Worm (Caenorhabditis elegans) whole organism, L1 larva: Measurements from ENCODE around the gene ndab-1.

Experiments
- C04F5.9 ChIP-seq: sonication (generic microtip); optimal IDR thresholded peaks from 2 replicates; lab custom pipeline; 2016; ENCODE audit warnings: missing genetic modification characterization, missing compliant biosample characterization
- ama-1 ChIP-seq: fragments of 150-350 bp; optimal IDR thresholded peaks from 2 replicates; lab custom pipeline; 2014
- ceh-8 ChIP-seq: fragments of 200-800 bp; sonication (Bioruptor generic); optimal IDR thresholded peaks from 2 replicates; lab custom pipeline; 2018; ENCODE audit warnings: mild to moderate bottlenecking, missing genetic modification characterization, moderate library complexity, missing compliant biosample characterization
- ceh-82 ChIP-seq, 3 experiments: fragments of 150-350 bp in 1 of 3; sonication (generic microtip) in 2 of 3; optimal IDR thresholded peaks; 2 replicates each; lab custom pipeline; 2014 to 2017; ENCODE audit warnings: missing biosample characterization in 3 of 3, missing genetic modification characterization in 3 of 3
- dpl-1 ChIP-seq, 3 experiments: fragments of 150-350 bp in 2 of 3; sonication (generic microtip) in 1 of 3; optimal IDR thresholded peaks; 2 replicates each; lab custom pipeline; 2014 to 2017; ENCODE audit warnings: missing biosample characterization in 3 of 3, missing genetic modification characterization in 3 of 3, missing genetic modification reagents in 3 of 3
- dsc-1 ChIP-seq: sonication (generic microtip); optimal IDR thresholded peaks from 2 replicates; lab custom pipeline; 2016; ENCODE audit warnings: mild to moderate bottlenecking, missing genetic modification characterization, missing compliant biosample characterization
- efl-1 ChIP-seq, 4 experiments: fragments of 150-350 bp; optimal IDR thresholded peaks in 3 of 4; peaks in 1 of 4; 1 replicate in 1 of 4; 2 replicates in 3 of 4; lab custom pipeline; 2014; ENCODE audit warnings: missing biosample characterization in 2 of 4, missing genetic modification characterization in 2 of 4, missing genetic modification reagents in 2 of 4
- egl-13 ChIP-seq: sonication (generic microtip); optimal IDR thresholded peaks from 2 replicates; lab custom pipeline; 2016; ENCODE audit warnings: missing genotype, missing genetic modification reagents, missing genetic modification characterization, missing compliant biosample characterization
- egl-27 ChIP-seq, 2 experiments: fragments of 150-350 bp in 1 of 2; sonication (generic microtip); optimal IDR thresholded peaks; 3 replicates each; lab custom pipeline; 2017 to 2018; ENCODE audit warnings: missing biosample characterization in 2 of 2, missing genetic modification characterization in 2 of 2, missing genetic modification reagents in 2 of 2
- fkh-10 ChIP-seq: sonication (generic microtip); optimal IDR thresholded peaks from 2 replicates; lab custom pipeline; 2017; ENCODE audit warnings: missing biosample characterization, missing genetic modification reagents, missing genetic modification characterization
- irx-1 ChIP-seq: sonication (generic microtip); optimal IDR thresholded peaks from 2 replicates; lab custom pipeline; 2016; ENCODE audit warnings: missing genetic modification characterization, missing compliant biosample characterization
- lin-14 ChIP-seq: fragments of 200-800 bp; sonication (Bioruptor generic); optimal IDR thresholded peaks from 2 replicates; lab custom pipeline; 2018; ENCODE audit warnings: mild to moderate bottlenecking, missing genetic modification characterization, moderate library complexity, missing compliant biosample characterization
- lin-15B ChIP-seq: fragments of 150-350 bp; sonication (generic microtip); optimal IDR thresholded peaks from 3 replicates; lab custom pipeline; 2014; ENCODE audit warnings: missing biosample characterization, missing genetic modification characterization
- lin-39 ChIP-seq: fragments of 150-350 bp; optimal IDR thresholded peaks from 2 replicates; lab custom pipeline; 2014; ENCODE audit warnings: missing biosample characterization, missing genetic modification reagents, missing genetic modification characterization
- lsy-2 ChIP-seq, 2 experiments: fragments of 150-350 bp; optimal IDR thresholded peaks; 2 replicates each; lab custom pipeline; 2014; ENCODE audit warnings: missing biosample characterization in 2 of 2, missing genetic modification characterization in 2 of 2
- mdl-1 ChIP-seq, 2 experiments: fragments of 150-350 bp; optimal IDR thresholded peaks; 2 replicates each; lab custom pipeline; 2014 to 2017; ENCODE audit warnings: missing biosample characterization in 2 of 2, missing genetic modification characterization in 2 of 2, inconsistent platforms in 1 of 2
- mef-2 ChIP-seq: fragments of 150-350 bp; optimal IDR thresholded peaks from 2 replicates; lab custom pipeline; 2014; ENCODE audit warnings: missing biosample characterization, missing genetic modification characterization
- nhr-12 ChIP-seq: sonication (generic microtip); optimal IDR thresholded peaks from 2 replicates; lab custom pipeline; 2017; ENCODE audit warnings: missing biosample characterization, missing genetic modification characterization
- nhr-19 ChIP-seq: fragments of 200-800 bp; sonication (Bioruptor generic); conservative IDR thresholded peaks from 2 replicates; pipeline ENCODE4 v1.3.6; 2022; ENCODE audit warnings: missing genetic modification characterization, missing compliant biosample characterization
- nhr-20 ChIP-seq: sonication (generic microtip); optimal IDR thresholded peaks from 2 replicates; lab custom pipeline; 2016; ENCODE audit warnings: mild to moderate bottlenecking, missing genetic modification characterization, missing compliant biosample characterization
- nhr-237 ChIP-seq: fragments of 150-350 bp; optimal IDR thresholded peaks from 2 replicates; lab custom pipeline; 2014; ENCODE audit warnings: missing biosample characterization, missing genetic modification characterization
- nhr-28 ChIP-seq: fragments of 150-350 bp; optimal IDR thresholded peaks from 2 replicates; lab custom pipeline; 2014; ENCODE audit warnings: missing biosample characterization, missing genetic modification characterization
- nhr-47 ChIP-seq: sonication (generic microtip); optimal IDR thresholded peaks from 2 replicates; lab custom pipeline; 2016; ENCODE audit warnings: mild to moderate bottlenecking, missing genetic modification characterization, moderate library complexity, missing compliant biosample characterization
- nhr-71 ChIP-seq: sonication (generic microtip); optimal IDR thresholded peaks from 2 replicates; lab custom pipeline; 2016; ENCODE audit warnings: mild to moderate bottlenecking, missing genetic modification characterization, moderate library complexity, missing compliant biosample characterization
- nhr-77 ChIP-seq: fragments of 150-350 bp; optimal IDR thresholded peaks from 2 replicates; lab custom pipeline; 2014; ENCODE audit warnings: missing biosample characterization, missing genetic modification characterization
- nhr-84 ChIP-seq: sonication (generic microtip); optimal IDR thresholded peaks from 2 replicates; lab custom pipeline; 2017; ENCODE audit warnings: missing biosample characterization, missing genetic modification characterization
- nhr-85 ChIP-seq: sonication (generic microtip); peaks from one replicate; lab custom pipeline; 2016; ENCODE audit warnings: missing genetic modification characterization, inconsistent platforms, missing compliant biosample characterization
- nhr-90 ChIP-seq: sonication (generic microtip); optimal IDR thresholded peaks from 2 replicates; lab custom pipeline; 2016; ENCODE audit warnings: mild to moderate bottlenecking, missing genetic modification characterization, missing compliant biosample characterization; ENCODE audit not compliant: poor library complexity
- rnt-1 ChIP-seq: sonication (generic microtip); optimal IDR thresholded peaks from 2 replicates; lab custom pipeline; 2016; ENCODE audit warnings: mild to moderate bottlenecking, missing genetic modification characterization, moderate library complexity, missing compliant biosample characterization
- snu-23 ChIP-seq: sonication (generic microtip); optimal IDR thresholded peaks from 2 replicates; lab custom pipeline; 2016; ENCODE audit warnings: missing genetic modification characterization, missing compliant biosample characterization
- sox-4 ChIP-seq: sonication (generic microtip); optimal IDR thresholded peaks from 2 replicates; lab custom pipeline; 2016; ENCODE audit warnings: missing genetic modification characterization, missing compliant biosample characterization
- sup-37 ChIP-seq: fragments of 200-800 bp; sonication (Bioruptor generic); optimal IDR thresholded peaks from 2 replicates; lab custom pipeline; 2018; ENCODE audit warnings: mild to moderate bottlenecking, missing genetic modification characterization, missing compliant biosample characterization
- tbx-2 ChIP-seq: sonication (generic microtip); optimal IDR thresholded peaks from 2 replicates; lab custom pipeline; 2016; ENCODE audit warnings: missing genetic modification characterization, missing compliant biosample characterization
- tlp-1 ChIP-seq: fragments of 150-350 bp; optimal IDR thresholded peaks from 2 replicates; lab custom pipeline; 2014; ENCODE audit warnings: missing biosample characterization, missing genetic modification characterization
- unc-62 ChIP-seq: fragments of 150-350 bp; optimal IDR thresholded peaks from 2 replicates; lab custom pipeline; 2014; ENCODE audit warnings: missing biosample characterization, missing genetic modification reagents, missing genetic modification characterization
- unc-86 ChIP-seq: sonication (generic microtip); optimal IDR thresholded peaks from 2 replicates; lab custom pipeline; 2016; ENCODE audit warnings: missing genetic modification characterization, missing compliant biosample characterization
- vab-15 ChIP-seq: sonication (generic microtip); optimal IDR thresholded peaks from 2 replicates; lab custom pipeline; 2017; ENCODE audit warnings: missing genotype, mild to moderate bottlenecking, missing genetic modification characterization, missing compliant biosample characterization
- ztf-11 ChIP-seq, 2 experiments: sonication (generic microtip); optimal IDR thresholded peaks; 2 replicates each; lab custom pipeline; 2016 to 2017; ENCODE audit warnings: missing genetic modification characterization in 2 of 2, missing biosample characterization in 1 of 2, missing compliant biosample characterization in 1 of 2
- ztf-4 ChIP-seq: fragments of 150-350 bp; optimal IDR thresholded peaks from 2 replicates; lab custom pipeline; 2014; ENCODE audit warnings: missing biosample characterization, missing genetic modification characterization

Gene ndab-1

ce11 chrIII:11939238-11939637 lies 23.7 kb upstream of the ndab-1 start:
- TF ChIP-seq C04F5.9 (tag; lab: Kevin White, UChicago) (peak; percentile 97), lsy-2 (tag; optimal IDR thresholded peaks at IDR 0.05; lab: Kevin White, UChicago) (peak in 1 of 2 experiments; percentile 2)

ce11 chrIII:11938525-11938924 lies 23.0 kb upstream of the ndab-1 start:
- TF ChIP-seq dpl-1 (GFP tag; optimal IDR thresholded peaks at IDR 0.05; lab: Kevin White, UChicago) (no peak), mef-2 (no peak), ztf-11 (tag; optimal IDR thresholded peaks at IDR 0.05; lab: Kevin White, UChicago) (no peak), ceh-8 (GFP tag; lab: Kevin White, UChicago) (no peak), ama-1 (lab: Kevin White, UChicago) (no peak), nhr-28 (no peak), ceh-82 (tag; optimal IDR thresholded peaks at IDR 0.05; lab: Kevin White, UChicago) (no peak), nhr-84 (tag; lab: Kevin White, UChicago) (no peak), sup-37 (GFP tag; lab: Kevin White, UChicago) (no peak), lin-15B (tag; lab: Kevin White, UChicago) (no peak), unc-62 (GFP tag; lab: Kevin White, UChicago) (no peak), vab-15 (tag; lab: Kevin White, UChicago) (no peak), nhr-85 (tag; lab: Kevin White, UChicago) (no peak), egl-27 (tag; optimal IDR thresholded peaks at IDR 0.05; lab: Kevin White, UChicago) (no peak), sox-4 (tag; lab: Kevin White, UChicago) (no peak), unc-86 (no peak), nhr-90 (tag; lab: Kevin White, UChicago) (no peak), irx-1 (tag; lab: Kevin White, UChicago) (no peak), nhr-237 (tag; lab: Kevin White, UChicago) (no peak)

- TF ChIP-seq lin-14 (GFP tag; lab: Kevin White, UChicago) (peak; percentile 50), mdl-1 (tag; optimal IDR thresholded peaks at IDR 0.05; lab: Kevin White, UChicago) (no peak), tbx-2 (tag; lab: Kevin White, UChicago) (peak; percentile 14), nhr-20 (tag; lab: Kevin White, UChicago) (no peak), tlp-1 (tag; lab: Kevin White, UChicago) (no peak), lin-39 (no peak), nhr-85 (tag; lab: Kevin White, UChicago) (no peak), nhr-84 (tag; lab: Kevin White, UChicago) (no peak), nhr-77 (tag; lab: Kevin White, UChicago) (no peak), dsc-1 (peak; percentile 20), fkh-10 (GFP tag; lab: Kevin White, UChicago) (no peak), ceh-82 (tag; optimal IDR thresholded peaks at IDR 0.05; lab: Kevin White, UChicago) (no peak), rnt-1 (tag; lab: Kevin White, UChicago) (peak; percentile 45), ztf-4 (tag; lab: Kevin White, UChicago) (no peak), nhr-47 (tag; lab: Kevin White, UChicago) (no peak), egl-13 (no peak), egl-27 (tag; optimal IDR thresholded peaks at IDR 0.05; lab: Kevin White, UChicago) (no peak), snu-23 (GFP tag; lab: Kevin White, UChicago) (peak; percentile 19), nhr-12 (tag; lab: Kevin White, UChicago) (no peak), nhr-19 (GFP tag; lab: Robert Waterston, UW) (no peak), lsy-2 (tag; optimal IDR thresholded peaks at IDR 0.05; lab: Kevin White, UChicago) (peak; percentile 14 to 42), nhr-71 (tag; lab: Kevin White, UChicago) (peak; percentile 50), irx-1 (tag; lab: Kevin White, UChicago) (no peak), efl-1 (optimal IDR thresholded peaks at IDR 0.05; lab: Kevin White, UChicago) (no peak), efl-1 (GFP tag; optimal IDR thresholded peaks at IDR 0.05 in 1 of 2; lab: Kevin White, UChicago) (no peak)
Measured at ce11 chrIII:11937911-11938310, 22.4 kb upstream of the ndab-1 start.
